Fruit fly (Drosophila melanogaster): ENCODE measurements around the gene Pus1.

Gene Pus1

DNA sequence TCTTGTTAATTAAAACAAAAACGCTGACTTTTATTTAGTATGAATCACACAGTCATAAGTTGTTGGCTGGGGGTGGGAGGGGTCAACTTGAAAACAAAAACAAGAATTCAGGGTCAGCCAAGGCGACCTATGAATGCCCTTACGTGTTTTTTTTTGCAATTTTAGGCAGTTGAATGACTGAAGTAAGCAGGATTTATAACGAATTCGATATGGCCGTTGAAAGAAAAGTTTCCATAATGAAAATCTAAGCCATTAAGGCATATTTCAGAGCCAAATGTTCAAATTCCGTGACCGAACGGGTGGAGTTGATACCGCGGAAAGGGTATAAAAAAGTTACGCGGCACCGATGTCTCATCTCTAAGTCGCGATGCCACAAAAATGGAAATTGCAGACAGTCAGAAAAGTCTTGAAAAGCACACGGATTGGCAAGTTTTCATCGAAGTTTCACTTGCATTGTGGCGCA is 41.5 kb upstream of the Pus1 start (continued):
- TF ChIP-seq bigmax (GFP tag; optimal IDR thresholded peaks at IDR 0.05) (no peak), da (GFP tag; optimal IDR thresholded peaks at IDR 0.05) (no peak), CG12769 (tag; optimal IDR thresholded peaks at IDR 0.05) (no peak), Six4 (GFP tag; optimal IDR thresholded peaks at IDR 0.05) (peak; percentile 72), CG9437 (GFP tag; optimal IDR thresholded peaks at IDR 0.05) (no peak), ci (GFP tag; IDR thresholded peaks at IDR 0.05) (peak; percentile 65; the same call in 2 of the 3 replicates), CG10431 (GFP tag; optimal IDR thresholded peaks at IDR 0.05) (no peak), dm (GFP tag; optimal IDR thresholded peaks at IDR 0.05) (peak; percentile 54), chn (GFP tag; optimal IDR thresholded peaks at IDR 0.05) (peak; percentile 66), vfl (GFP tag; optimal IDR thresholded peaks at IDR 0.05) (peak; percentile 25), CG8359 (GFP tag; optimal IDR thresholded peaks at IDR 0.05; ENCODE audit: borderline replicate concordance) (no peak), CG11560 (tag; IDR thresholded peaks at IDR 0.05) (peak; percentile 38; the same call in 1 of the 3 replicates), Atf-2 (GFP tag; optimal IDR thresholded peaks at IDR 0.05) (peak; percentile 38), CG43689 (GFP tag; IDR thresholded peaks at IDR 0.05) (no peak), CG4730 (GFP tag; IDR thresholded peaks at IDR 0.05) (peak; percentile 64), slbo (GFP tag; IDR thresholded peaks at IDR 0.05) (peak; percentile 73), CG17568 (GFP tag; optimal IDR thresholded peaks at IDR 0.05) (no peak), Oli (tag; optimal IDR thresholded peaks at IDR 0.05) (no peak), E2f2 (GFP tag; IDR thresholded peaks at IDR 0.05) (peak; percentile 48), Dip3 (GFP tag; optimal IDR thresholded peaks at IDR 0.05) (peak; percentile 46), ara (GFP tag; IDR thresholded peaks at IDR 0.05) (peak; percentile 52), CG13624 (GFP tag; optimal IDR thresholded peaks at IDR 0.05) (peak; percentile 77), ro (GFP tag; IDR thresholded peaks at IDR 0.05) (no peak), mam (GFP tag; optimal IDR thresholded peaks at IDR 0.05) (peak; percentile 77), CG33557 (GFP tag; optimal IDR thresholded peaks at IDR 0.05) (peak; percentile 54), pho (GFP tag; optimal IDR thresholded peaks at IDR 0.05) (peak; percentile 63), tap (tag; optimal IDR thresholded peaks at IDR 0.05) (no peak), ham (GFP tag; IDR thresholded peaks at IDR 0.05) (no peak), CG17912 (GFP tag; optimal IDR thresholded peaks at IDR 0.05) (no peak), CG11398 (GFP tag; optimal IDR thresholded peaks at IDR 0.05) (peak; percentile 43), psq (GFP tag; optimal IDR thresholded peaks at IDR 0.05) (peak; percentile 5), gem (tag; optimal IDR thresholded peaks at IDR 0.05) (no peak), ssp (GFP tag; IDR thresholded peaks at IDR 0.05) (0 out of 2 replicates have a peak, but pooled peaks have one; percentile 9), Dek (tag; optimal IDR thresholded peaks at IDR 0.05) (no peak), row (GFP tag; IDR thresholded peaks at IDR 0.05) (peak; percentile 99), pnt (GFP tag; optimal IDR thresholded peaks at IDR 0.05) (peak; percentile 44), CG18262 (tag; optimal IDR thresholded peaks at IDR 0.05) (no peak), CG31365 (tag; optimal IDR thresholded peaks at IDR 0.05) (no peak), Usf (GFP tag; optimal IDR thresholded peaks at IDR 0.05) (no peak), trem (tag; optimal IDR thresholded peaks at IDR 0.05) (no peak), salm (tag; optimal IDR thresholded peaks at IDR 0.05) (no peak), CG15073 (GFP tag; optimal IDR thresholded peaks at IDR 0.05) (no peak), croc (GFP tag; conservative IDR thresholded peaks at IDR 0.05) (peak; percentile 33; the same call in 2 of the 3 replicates), stwl (tag; optimal IDR thresholded peaks at IDR 0.05) (no peak), grn (GFP tag; optimal IDR thresholded peaks at IDR 0.05) (no peak), hbn (GFP tag; IDR thresholded peaks at IDR 0.05; ENCODE audit: partially characterized antibody) (no peak), CG12104 (GFP tag; optimal IDR thresholded peaks at IDR 0.05) (peak; percentile 34), CG18599 (GFP tag; optimal IDR thresholded peaks at IDR 0.05) (no peak), inv (GFP tag; IDR thresholded peaks at IDR 0.05; ENCODE audit: partially characterized antibody) (no peak), pan (optimal IDR thresholded peaks at IDR 0.05) (no peak), pan (GFP tag; optimal IDR thresholded peaks at IDR 0.05 in 1 of 2, IDR thresholded peaks at IDR 0.05 in 1 of 2) (peak in 1 of 2 experiments; percentile 19), CG13123 (GFP tag; optimal IDR thresholded peaks at IDR 0.05) (peak; percentile 56)

All from whole organism, embryonic.